Worm (Caenorhabditis elegans) whole organism, L3 larva: ENCODE results near the gene sdz-35.

Source experiments
- R02D3.7 ChIP-seq: fragments of 150-350 bp; optimal IDR thresholded peaks from 2 replicates; lab custom pipeline; 2014; ENCODE audit warnings: missing biosample characterization, missing genetic modification characterization
- ZK546.5 ChIP-seq: sonication (generic microtip); optimal IDR thresholded peaks from 2 replicates; lab custom pipeline; 2017; ENCODE audit warnings: missing biosample characterization, missing genetic modification characterization
- aly-2 ChIP-seq: fragments of 150-350 bp; optimal IDR thresholded peaks from 2 replicates; lab custom pipeline; 2014; ENCODE audit warnings: missing biosample characterization, missing genetic modification characterization
- ama-1 ChIP-seq: fragments of 150-350 bp; optimal IDR thresholded peaks from 2 replicates; lab custom pipeline; 2018
- ceh-16 ChIP-seq: sonication (generic microtip); optimal IDR thresholded peaks from 2 replicates; lab custom pipeline; 2017; ENCODE audit warnings: missing biosample characterization, missing genetic modification characterization
- ceh-28 ChIP-seq: fragments of 150-350 bp; optimal IDR thresholded peaks from 2 replicates; lab custom pipeline; 2014; ENCODE audit warnings: missing biosample characterization, missing genetic modification reagents, missing genetic modification characterization
- ceh-82 ChIP-seq: fragments of 150-350 bp; optimal IDR thresholded peaks from 2 replicates; lab custom pipeline; 2014; ENCODE audit warnings: missing biosample characterization, missing genetic modification characterization
- daf-12 ChIP-seq: fragments of 150-350 bp; optimal IDR thresholded peaks from 2 replicates; lab custom pipeline; 2014; ENCODE audit warnings: missing biosample characterization, missing genetic modification reagents, missing genetic modification characterization
- egl-27 ChIP-seq: sonication (generic microtip); optimal IDR thresholded peaks from 4 replicates; lab custom pipeline; 2017; ENCODE audit warnings: missing biosample characterization, missing genetic modification reagents, missing genetic modification characterization
- egl-5 ChIP-seq: fragments of 150-350 bp; optimal IDR thresholded peaks from 2 replicates; lab custom pipeline; 2017; ENCODE audit warnings: missing biosample characterization, missing genetic modification reagents, missing genetic modification characterization, inconsistent platforms
- elt-2 ChIP-seq: sonication (generic microtip); optimal IDR thresholded peaks from 2 replicates; lab custom pipeline; 2016; ENCODE audit warnings: missing genetic modification reagents, mild to moderate bottlenecking, missing genetic modification characterization, missing compliant biosample characterization
- elt-3 ChIP-seq, 3 experiments: fragments of 150-350 bp in 1 of 3; sonication (generic microtip) in 2 of 3; optimal IDR thresholded peaks; 2 replicates in 2 of 3; 4 replicates in 1 of 3; lab custom pipeline; 2014 to 2017; ENCODE audit warnings: missing biosample characterization in 3 of 3, missing genetic modification characterization in 3 of 3
- eor-1 ChIP-seq, 2 experiments: fragments of 150-350 bp; optimal IDR thresholded peaks; 2 replicates each; lab custom pipeline; 2014 to 2018; ENCODE audit warnings: missing biosample characterization in 2 of 2, missing genetic modification characterization in 2 of 2
- fkh-10 ChIP-seq: sonication (generic microtip); optimal IDR thresholded peaks from 2 replicates; lab custom pipeline; 2017; ENCODE audit warnings: missing biosample characterization, missing genetic modification reagents, missing genetic modification characterization
- fos-1 ChIP-seq: fragments of 150-350 bp; optimal IDR thresholded peaks from 2 replicates; lab custom pipeline; 2014; ENCODE audit warnings: missing biosample characterization, missing genetic modification characterization
- hmg-11 ChIP-seq: sonication (generic microtip); optimal IDR thresholded peaks from 2 replicates; lab custom pipeline; 2016; ENCODE audit warnings: missing genetic modification characterization, missing compliant biosample characterization
- jun-1 ChIP-seq: fragments of 150-350 bp; optimal IDR thresholded peaks from 2 replicates; lab custom pipeline; 2014; ENCODE audit warnings: missing biosample characterization, missing genetic modification reagents, missing genetic modification characterization
- lin-15B ChIP-seq: fragments of 150-350 bp; optimal IDR thresholded peaks from 2 replicates; lab custom pipeline; 2014; ENCODE audit warnings: missing biosample characterization, missing genetic modification characterization
- lin-39 ChIP-seq: fragments of 150-350 bp; optimal IDR thresholded peaks from 2 replicates; lab custom pipeline; 2018; ENCODE audit warnings: missing biosample characterization, missing genetic modification reagents, missing genetic modification characterization
- lsy-12 ChIP-seq: sonication (generic microtip); optimal IDR thresholded peaks from 2 replicates; lab custom pipeline; 2016; ENCODE audit warnings: mild to moderate bottlenecking, missing genetic modification characterization, missing compliant biosample characterization
- mdl-1 ChIP-seq: fragments of 150-350 bp; optimal IDR thresholded peaks from 2 replicates; lab custom pipeline; 2014; ENCODE audit warnings: missing biosample characterization, missing genetic modification characterization
- nhr-11 ChIP-seq: fragments of 150-350 bp; optimal IDR thresholded peaks from 2 replicates; lab custom pipeline; 2014; ENCODE audit warnings: missing biosample characterization, missing genetic modification characterization
- nhr-12 ChIP-seq: fragments of 150-350 bp; optimal IDR thresholded peaks from 2 replicates; lab custom pipeline; 2014; ENCODE audit warnings: missing biosample characterization, missing genetic modification characterization
- nhr-23 ChIP-seq: fragments of 150-350 bp; optimal IDR thresholded peaks from 2 replicates; lab custom pipeline; 2014; ENCODE audit warnings: missing biosample characterization, missing genetic modification reagents, missing genetic modification characterization
- nhr-237 ChIP-seq: fragments of 150-350 bp; optimal IDR thresholded peaks from 2 replicates; lab custom pipeline; 2014; ENCODE audit warnings: missing biosample characterization, missing genetic modification characterization
- nhr-28 ChIP-seq: fragments of 150-350 bp; optimal IDR thresholded peaks from 2 replicates; lab custom pipeline; 2014; ENCODE audit warnings: missing biosample characterization, missing genetic modification characterization
- nhr-43 ChIP-seq: sonication (generic microtip); optimal IDR thresholded peaks from 2 replicates; lab custom pipeline; 2016; ENCODE audit warnings: mild to moderate bottlenecking, missing genetic modification characterization, missing compliant biosample characterization; ENCODE audit not compliant: poor library complexity, severe bottlenecking
- nhr-67 ChIP-seq: fragments of 150-350 bp; optimal IDR thresholded peaks from 2 replicates; lab custom pipeline; 2014; ENCODE audit warnings: missing biosample characterization, missing genetic modification characterization
- nhr-77 ChIP-seq: fragments of 150-350 bp; optimal IDR thresholded peaks from 2 replicates; lab custom pipeline; 2014; ENCODE audit warnings: missing biosample characterization, missing genetic modification characterization
- pqm-1 ChIP-seq: fragments of 150-350 bp; optimal IDR thresholded peaks from 2 replicates; lab custom pipeline; 2017; ENCODE audit warnings: missing biosample characterization, missing genetic modification characterization, inconsistent platforms
- sea-2 ChIP-seq: fragments of 150-350 bp; sonication (generic microtip); optimal IDR thresholded peaks from 4 replicates; lab custom pipeline; 2014; ENCODE audit warnings: missing biosample characterization, missing genetic modification reagents, missing genetic modification characterization
- snpc-4 ChIP-seq: fragments of 150-350 bp; optimal IDR thresholded peaks from 2 replicates; lab custom pipeline; 2014; ENCODE audit warnings: missing biosample characterization, missing genetic modification characterization
- tbx-2 ChIP-seq: sonication (generic microtip); optimal IDR thresholded peaks from 2 replicates; lab custom pipeline; 2016; ENCODE audit warnings: mild to moderate bottlenecking, missing genetic modification characterization, missing compliant biosample characterization
- unc-39 ChIP-seq: sonication (generic microtip); optimal IDR thresholded peaks from 4 replicates; lab custom pipeline; 2017; ENCODE audit warnings: missing biosample characterization, missing genetic modification characterization
- unc-62 ChIP-seq: fragments of 150-350 bp; sonication (generic microtip); optimal IDR thresholded peaks from 4 replicates; lab custom pipeline; 2014; ENCODE audit warnings: missing biosample characterization, missing genetic modification reagents, missing genetic modification characterization
- ztf-4 ChIP-seq: fragments of 150-350 bp; optimal IDR thresholded peaks from 2 replicates; lab custom pipeline; 2014; ENCODE audit warnings: missing biosample characterization, missing genetic modification characterization

sdz-35 gene

ce11 chrII:3208679-3209078 is at the start of gene sdz-35:
TSS of gene sdz-35 (minus strand) at chrII:3208779.
- TF ChIP-seq unc-62 (no peak), daf-12 (tag; lab: Kevin White, UChicago) (no peak), nhr-11 (tag; lab: Kevin White, UChicago) (no peak), tbx-2 (no peak)

- TF ChIP-seq nhr-237 (no peak), lin-15B (tag; lab: Kevin White, UChicago) (no peak), mdl-1 (tag; lab: Kevin White, UChicago) (no peak), nhr-43 (tag; lab: Kevin White, UChicago) (no peak), ceh-16 (tag; lab: Kevin White, UChicago) (no peak), unc-62 (no peak), snpc-4 (tag; lab: Kevin White, UChicago) (no peak), eor-1 (tag; optimal IDR thresholded peaks at IDR 0.05; lab: Kevin White, UChicago) (no peak), ceh-82 (tag; lab: Kevin White, UChicago) (no peak), lin-39 (tag; lab: Kevin White, UChicago) (no peak), aly-2 (tag; lab: Kevin White, UChicago) (no peak), egl-27 (no peak), R02D3.7 (tag; lab: Kevin White, UChicago) (no peak), unc-39 (no peak), nhr-23 (tag; lab: Kevin White, UChicago) (no peak), nhr-11 (tag; lab: Kevin White, UChicago) (no peak), elt-3 (tag; optimal IDR thresholded peaks at IDR 0.05; lab: Kevin White, UChicago) (no peak), pqm-1 (tag; lab: Kevin White, UChicago) (no peak), nhr-67 (tag; lab: Kevin White, UChicago) (no peak)
- TF ChIP-seq, all 47 proteins: peak for 0
Measured at ce11 chrII:3251782-3252181, 43.2 kb upstream of the sdz-35 start.

ce11 chrII:3250195-3250594 is 41.6 kb upstream of the sdz-35 start:
- TF ChIP-seq R02D3.7 (tag; lab: Kevin White, UChicago) (no peak), nhr-11 (tag; lab: Kevin White, UChicago) (no peak), elt-2 (tag; lab: Kevin White, UChicago) (no peak), aly-2 (tag; lab: Kevin White, UChicago) (no peak)

- TF ChIP-seq nhr-28 (tag; lab: Kevin White, UChicago) = no peak
- TF ChIP-seq ama-1 (lab: Kevin White, UChicago) = no peak
- no peak for TF ChIP-seq fkh-10 (GFP tag; lab: Kevin White, UChicago)
- TF ChIP-seq egl-5 = no peak
- TF ChIP-seq nhr-77 (tag; lab: Kevin White, UChicago) = no peak
- no peak for TF ChIP-seq ZK546.5 (tag; lab: Kevin White, UChicago)
- no peak for TF ChIP-seq fos-1 (tag; lab: Kevin White, UChicago)
- TF ChIP-seq jun-1 (tag; lab: Kevin White, UChicago) = no peak
- no peak for TF ChIP-seq nhr-12 (tag; lab: Kevin White, UChicago)
- no peak for TF ChIP-seq hmg-11
- TF ChIP-seq ceh-28 (tag; lab: Kevin White, UChicago) = no peak
- no peak for TF ChIP-seq nhr-11 (tag; lab: Kevin White, UChicago)
- TF ChIP-seq snpc-4 (tag; lab: Kevin White, UChicago) = no peak
- TF ChIP-seq sea-2 (GFP tag; lab: Kevin White, UChicago) = no peak
- TF ChIP-seq eor-1 (tag; optimal IDR thresholded peaks at IDR 0.05; lab: Kevin White, UChicago) = no peak
- no peak for TF ChIP-seq ztf-4 (tag; lab: Kevin White, UChicago)
- TF ChIP-seq unc-39 = no peak
- no peak for TF ChIP-seq lsy-12 (tag; lab: Kevin White, UChicago)
Measured at ce11 chrII:3249406-3249805, 40.8 kb upstream of the sdz-35 start, which contains the start of gene clec-124. TSS of gene clec-124 (plus strand) at chrII:3249706.
